Worm (Caenorhabditis elegans) whole organism, young adult: Measurements from ENCODE around the gene F37H8.5.

Experiments
- B0019.2 ChIP-seq: fragments of 200-800 bp; sonication (Bioruptor generic); conservative IDR thresholded peaks from 2 replicates; pipeline ENCODE4 v1.3.6; 2022; ENCODE audit warnings: missing genetic modification reagents, missing genetic modification characterization, missing compliant biosample characterization
- B0035.1 ChIP-seq: sonication (generic microtip); optimal IDR thresholded peaks from 2 replicates; lab custom pipeline; 2016; ENCODE audit warnings: missing genetic modification characterization, mild to moderate bottlenecking, missing compliant biosample characterization, missing genotype, missing genetic modification reagents
- B0261.1 ChIP-seq: sonication (generic microtip); optimal IDR thresholded peaks from 2 replicates; lab custom pipeline; 2016; ENCODE audit warnings: mild to moderate bottlenecking, missing genetic modification characterization, moderate library complexity, missing compliant biosample characterization
- B0336.3 ChIP-seq: fragments of 200-800 bp; sonication (Bioruptor generic); IDR thresholded peaks from 2 replicates; pipeline ENCODE4 v1.3.6; 2022; ENCODE audit warnings: missing genetic modification characterization, missing compliant biosample characterization
- C06A6.2 ChIP-seq: fragments of 200-800 bp; sonication (Bioruptor generic); conservative IDR thresholded peaks from 2 replicates; pipeline ENCODE4 v1.3.6; 2022; ENCODE audit warnings: missing genetic modification characterization, missing compliant biosample characterization
- C17E4.6 ChIP-seq: fragments of 200-800 bp; sonication (Bioruptor generic); IDR thresholded peaks from 2 replicates; pipeline ENCODE4 v1.3.6; 2022; ENCODE audit warnings: missing genetic modification reagents, missing genetic modification characterization, missing compliant biosample characterization
- F37B4.10 ChIP-seq: fragments of 200-800 bp; sonication (Bioruptor generic); IDR thresholded peaks from 2 replicates; pipeline ENCODE4 v1.3.6; 2022; ENCODE audit warnings: missing genetic modification characterization, missing compliant biosample characterization
- F57C9.4 ChIP-seq: sonication (generic microtip); optimal IDR thresholded peaks from 2 replicates; lab custom pipeline; 2017; ENCODE audit warnings: mild to moderate bottlenecking, missing genetic modification characterization, missing compliant biosample characterization
- K11D2.4 ChIP-seq: fragments of 200-800 bp; sonication (Bioruptor generic); IDR thresholded peaks from 2 replicates; pipeline ENCODE4 v1.3.6; 2022; ENCODE audit warnings: missing genetic modification reagents, missing genetic modification characterization, missing compliant biosample characterization
- T07F8.4 ChIP-seq: sonication (generic microtip); optimal IDR thresholded peaks from 2 replicates; lab custom pipeline; 2016; ENCODE audit warnings: mild to moderate bottlenecking, missing genetic modification characterization, moderate library complexity, missing compliant biosample characterization
- Y53G8AR.9 ChIP-seq: fragments of 200-800 bp; sonication (Bioruptor generic); conservative IDR thresholded peaks from 2 replicates; pipeline ENCODE4 v1.3.6; 2022; ENCODE audit warnings: missing genetic modification reagents, missing genetic modification characterization, missing compliant biosample characterization
- aptf-2 ChIP-seq: fragments of 200-800 bp; sonication (Bioruptor generic); conservative IDR thresholded peaks from 2 replicates; pipeline ENCODE4 v1.3.6; 2022; ENCODE audit warnings: missing genetic modification reagents, missing genetic modification characterization, missing compliant biosample characterization
- atf-7 ChIP-seq: sonication (generic microtip); optimal IDR thresholded peaks from 2 replicates; lab custom pipeline; 2017; ENCODE audit warnings: mild to moderate bottlenecking, missing genetic modification characterization, missing compliant biosample characterization
- athp-1 ChIP-seq: sonication (generic microtip); optimal IDR thresholded peaks from 2 replicates; lab custom pipeline; 2017; ENCODE audit warnings: mild to moderate bottlenecking, missing genetic modification characterization, missing compliant biosample characterization
- bed-2 ChIP-seq: fragments of 200-800 bp; sonication (Bioruptor generic); IDR thresholded peaks from 2 replicates; pipeline ENCODE4 v1.3.6; 2022; ENCODE audit warnings: missing genetic modification reagents, missing genetic modification characterization, missing compliant biosample characterization
- ccch-3 ChIP-seq: fragments of 200-800 bp; sonication (Bioruptor generic); optimal IDR thresholded peaks from 2 replicates; lab custom pipeline; 2018; ENCODE audit warnings: mild to moderate bottlenecking, missing genetic modification characterization, missing compliant biosample characterization
- ceh-100 ChIP-seq: fragments of 200-800 bp; sonication (Bioruptor generic); IDR thresholded peaks from 2 replicates; pipeline ENCODE4 v1.3.6; 2022; ENCODE audit warnings: missing genetic modification reagents, missing genetic modification characterization, missing compliant biosample characterization
- ceh-27 ChIP-seq: fragments of 200-800 bp; sonication (Bioruptor generic); optimal IDR thresholded peaks from 2 replicates; lab custom pipeline; 2018; ENCODE audit warnings: mild to moderate bottlenecking, missing genetic modification characterization, moderate library complexity, missing compliant biosample characterization
- ceh-58 ChIP-seq: fragments of 200-800 bp; sonication (Bioruptor generic); IDR thresholded peaks from 2 replicates; pipeline ENCODE4 v1.3.6; 2022; ENCODE audit warnings: missing genetic modification characterization, missing compliant biosample characterization
- ceh-91 ChIP-seq: fragments of 200-800 bp; sonication (Bioruptor generic); IDR thresholded peaks from 2 replicates; pipeline ENCODE4 v1.3.6; 2022; ENCODE audit warnings: missing genetic modification reagents, missing genetic modification characterization, missing compliant biosample characterization
- chd-7 ChIP-seq: sonication (generic microtip); optimal IDR thresholded peaks from 2 replicates; lab custom pipeline; 2016; ENCODE audit warnings: mild to moderate bottlenecking, missing genetic modification characterization, moderate library complexity, missing compliant biosample characterization
- die-1 ChIP-seq: sonication (generic microtip); optimal IDR thresholded peaks from 2 replicates; lab custom pipeline; 2016; ENCODE audit warnings: missing genotype, mild to moderate bottlenecking, missing genetic modification characterization, missing compliant biosample characterization
- dox-1 ChIP-seq: fragments of 200-800 bp; sonication (Bioruptor generic); IDR thresholded peaks from 2 replicates; pipeline ENCODE4 v1.3.6; 2022; ENCODE audit warnings: missing genetic modification reagents, missing genetic modification characterization, missing compliant biosample characterization
- dpl-1 ChIP-seq: fragments of 150-350 bp; optimal IDR thresholded peaks from 2 replicates; lab custom pipeline; 2014; ENCODE audit warnings: missing biosample characterization, missing genetic modification reagents, missing genetic modification characterization
- egrh-3 ChIP-seq: fragments of 200-800 bp; sonication (Bioruptor generic); IDR thresholded peaks from 2 replicates; pipeline ENCODE4 v1.3.6; 2022; ENCODE audit warnings: missing genetic modification reagents, missing genetic modification characterization, missing compliant biosample characterization
- ekl-4 ChIP-seq: fragments of 200-800 bp; sonication (Bioruptor generic); IDR thresholded peaks from 2 replicates; pipeline ENCODE4 v1.3.6; 2022; ENCODE audit warnings: missing genetic modification reagents, missing genetic modification characterization, missing compliant biosample characterization
- him-1 ChIP-seq: sonication (generic microtip); optimal IDR thresholded peaks from 2 replicates; lab custom pipeline; 2016; ENCODE audit warnings: missing genotype, missing genetic modification reagents, missing genetic modification characterization, missing compliant biosample characterization
- hlh-12 ChIP-seq: sonication (generic microtip); optimal IDR thresholded peaks from 2 replicates; lab custom pipeline; 2016; ENCODE audit warnings: missing genetic modification characterization, missing compliant biosample characterization
- hsf-1 ChIP-seq: fragments of 200-800 bp; sonication (Bioruptor generic); IDR thresholded peaks from 2 replicates; pipeline ENCODE4 v1.3.6; 2022; ENCODE audit warnings: missing genetic modification reagents, missing genetic modification characterization, missing compliant biosample characterization
- let-526 ChIP-seq: fragments of 200-800 bp; sonication (Bioruptor generic); IDR thresholded peaks from 2 replicates; pipeline ENCODE4 v1.3.6; 2022; ENCODE audit warnings: missing genetic modification reagents, missing genetic modification characterization, missing compliant biosample characterization
- let-607 ChIP-seq, 2 experiments: fragments of 200-800 bp in 1 of 2; sonication (Bioruptor generic) in 1 of 2; sonication (generic microtip) in 1 of 2; optimal IDR thresholded peaks; 2 replicates each; lab custom pipeline; 2016 to 2018; ENCODE audit warnings: mild to moderate bottlenecking in 2 of 2, missing compliant biosample characterization in 2 of 2, missing genetic modification characterization in 2 of 2, moderate library complexity in 2 of 2, missing genotype in 1 of 2
- lin-54 ChIP-seq: fragments of 200-800 bp; sonication (Bioruptor generic); optimal IDR thresholded peaks from 2 replicates; lab custom pipeline; 2018; ENCODE audit warnings: mild to moderate bottlenecking, missing genetic modification characterization, missing compliant biosample characterization
- lsl-1 ChIP-seq: fragments of 200-800 bp; sonication (Bioruptor generic); optimal IDR thresholded peaks from 2 replicates; lab custom pipeline; 2018; ENCODE audit warnings: mild to moderate bottlenecking, missing genetic modification characterization, moderate library complexity, missing compliant biosample characterization
- lsy-27 ChIP-seq: sonication (generic microtip); optimal IDR thresholded peaks from 2 replicates; lab custom pipeline; 2017; ENCODE audit warnings: missing genetic modification characterization, mild to moderate bottlenecking, missing compliant biosample characterization, antibody characterized with exemption, missing genotype, borderline replicate concordance; ENCODE audit not compliant: insufficient read depth
- mel-28 ChIP-seq: sonication (generic microtip); optimal IDR thresholded peaks from 2 replicates; lab custom pipeline; 2016; ENCODE audit warnings: borderline replicate concordance, mild to moderate bottlenecking, missing genetic modification characterization, missing compliant biosample characterization
- mes-4 ChIP-seq: sonication (generic microtip); optimal IDR thresholded peaks from 2 replicates; lab custom pipeline; 2016; ENCODE audit warnings: missing genotype, missing genetic modification characterization, missing compliant biosample characterization
- nfyb-1 ChIP-seq: fragments of 200-800 bp; sonication (Bioruptor generic); IDR thresholded peaks from 2 replicates; pipeline ENCODE4 v1.3.6; 2022; ENCODE audit warnings: missing genetic modification reagents, missing genetic modification characterization, missing compliant biosample characterization
- nhr-120 ChIP-seq: fragments of 200-800 bp; sonication (Bioruptor generic); IDR thresholded peaks from 2 replicates; pipeline ENCODE4 v1.3.6; 2022; ENCODE audit warnings: missing genetic modification characterization, missing compliant biosample characterization
- nhr-179 ChIP-seq: sonication (generic microtip); optimal IDR thresholded peaks from 2 replicates; lab custom pipeline; 2016; ENCODE audit warnings: mild to moderate bottlenecking, missing genetic modification characterization, missing compliant biosample characterization
- nhr-27 ChIP-seq: fragments of 200-800 bp; sonication (Bioruptor generic); optimal IDR thresholded peaks from 2 replicates; lab custom pipeline; 2018; ENCODE audit warnings: mild to moderate bottlenecking, missing genetic modification characterization, moderate library complexity, missing compliant biosample characterization
- nhr-90 ChIP-seq: sonication (generic microtip); optimal IDR thresholded peaks from 2 replicates; lab custom pipeline; 2016; ENCODE audit warnings: missing genotype, mild to moderate bottlenecking, missing genetic modification characterization, missing compliant biosample characterization
- pbrm-1 ChIP-seq: fragments of 200-800 bp; sonication (Bioruptor generic); IDR thresholded peaks from 2 replicates; pipeline ENCODE4 v1.3.6; 2022; ENCODE audit warnings: missing genetic modification reagents, missing genetic modification characterization, missing compliant biosample characterization
- rec-8 ChIP-seq, 2 experiments: sonication (generic microtip); optimal IDR thresholded peaks; 2 replicates each; lab custom pipeline; 2016; ENCODE audit warnings: mild to moderate bottlenecking in 2 of 2, missing genetic modification characterization in 2 of 2, missing genetic modification reagents in 2 of 2, missing genotype in 2 of 2, missing biosample characterization in 1 of 2, missing compliant biosample characterization in 1 of 2, moderate library complexity in 1 of 2
- repo-1 ChIP-seq: sonication (generic microtip); optimal IDR thresholded peaks from 2 replicates; lab custom pipeline; 2017; ENCODE audit warnings: mild to moderate bottlenecking, missing genetic modification characterization, missing compliant biosample characterization
- sdz-38 ChIP-seq: sonication (generic microtip); optimal IDR thresholded peaks from 2 replicates; lab custom pipeline; 2016; ENCODE audit warnings: missing genotype, missing genetic modification characterization, missing compliant biosample characterization
- snpc-1.1 ChIP-seq: sonication (generic microtip); optimal IDR thresholded peaks from 2 replicates; lab custom pipeline; 2017; ENCODE audit warnings: missing genetic modification characterization, mild to moderate bottlenecking, missing compliant biosample characterization, antibody characterized with exemption, moderate library complexity, missing genotype, missing genetic modification reagents; ENCODE audit not compliant: insufficient read depth
- tlf-1 ChIP-seq: fragments of 200-800 bp; sonication (Bioruptor generic); optimal IDR thresholded peaks from 2 replicates; lab custom pipeline; 2018; ENCODE audit warnings: mild to moderate bottlenecking, missing genetic modification characterization, missing compliant biosample characterization
- ztf-28 ChIP-seq: fragments of 200-800 bp; sonication (Bioruptor generic); IDR thresholded peaks from 2 replicates; pipeline ENCODE4 v1.3.6; 2022; ENCODE audit warnings: missing genetic modification reagents, missing genetic modification characterization, missing compliant biosample characterization

F37H8.5 gene

ce11 chrII:11224045-11224481 lies 36.1 kb downstream of the F37H8.5 start:
- TF ChIP-seq F57C9.4 (tag; lab: Kevin White, UChicago) (no peak), nhr-90 (tag; lab: Kevin White, UChicago) (no peak), B0336.3 (peak; percentile 96), C17E4.6 (GFP tag; lab: Robert Waterston, UW) (peak; percentile 71; the same call in 1 of the 2 replicates), aptf-2 (GFP tag; lab: Robert Waterston, UW) (no peak), B0035.1 (tag; lab: Kevin White, UChicago) (peak; percentile 30), pbrm-1 (GFP tag; lab: Robert Waterston, UW) (peak; percentile 97), nhr-179 (tag; lab: Kevin White, UChicago) (peak; percentile 11), nhr-27 (no peak), C06A6.2 (GFP tag; lab: Robert Waterston, UW) (peak; percentile 54; the same call in 1 of the 2 replicates), tlf-1 (peak; percentile 66), chd-7 (tag; lab: Kevin White, UChicago) (peak; percentile 23), lsy-27 (no peak), ceh-27 (GFP tag; lab: Kevin White, UChicago) (peak; percentile 53), ztf-28 (GFP tag; lab: Robert Waterston, UW) (0 out of 2 replicates have a peak, but pooled peaks have one; percentile 17), let-607 (tag; optimal IDR thresholded peaks at IDR 0.05; lab: Kevin White, UChicago) (peak; percentile 50 to 68), rec-8 (tag; optimal IDR thresholded peaks at IDR 0.05; lab: Kevin White, UChicago) (peak in 1 of 2 experiments; percentile 38), ccch-3 (GFP tag; lab: Kevin White, UChicago) (no peak), nfyb-1 (GFP tag; lab: Robert Waterston, UW) (peak; percentile 86), bed-2 (no peak), ceh-91 (GFP tag; lab: Robert Waterston, UW) (peak; percentile 49; the same call in 1 of the 2 replicates), T07F8.4 (no peak), die-1 (peak; percentile 27), ekl-4 (GFP tag; lab: Robert Waterston, UW) (peak; percentile 89), nhr-120 (peak; percentile 81; the same call in 1 of the 2 replicates), atf-7 (peak; percentile 54), mes-4 (tag; lab: Kevin White, UChicago) (peak; percentile 29), ceh-58 (no peak), mel-28 (tag; lab: Kevin White, UChicago) (no peak), egrh-3 (no peak), F37B4.10 (GFP tag; lab: Robert Waterston, UW) (no peak), Y53G8AR.9 (no peak; the same call in 1 of the 2 replicates), him-1 (peak; percentile 99), K11D2.4 (no peak), B0019.2 (GFP tag; lab: Robert Waterston, UW) (peak; percentile 61), hlh-12 (tag; lab: Kevin White, UChicago) (no peak), B0261.1 (tag; lab: Kevin White, UChicago) (peak; percentile 33), let-526 (GFP tag; lab: Robert Waterston, UW) (no peak), hsf-1 (peak; percentile 52), ceh-100 (GFP tag; lab: Robert Waterston, UW) (peak; percentile 66), lin-54 (GFP tag; lab: Kevin White, UChicago) (peak; percentile 85), repo-1 (tag; lab: Kevin White, UChicago) (peak; percentile 76), dpl-1 (GFP tag; lab: Kevin White, UChicago) (no peak), athp-1 (peak; percentile 24), snpc-1.1 (peak; percentile 99), sdz-38 (no peak), lsl-1 (peak; percentile 92), dox-1 (peak; percentile 94)
